Worm (Caenorhabditis elegans) whole organism, early embryonic: ENCODE data around the gene sorf-1.

Source experiments
- B0310.2 ChIP-seq: sonication (generic microtip); optimal IDR thresholded peaks from 2 replicates; lab custom pipeline; 2016; ENCODE audit warnings: mild to moderate bottlenecking, missing genetic modification characterization, missing compliant biosample characterization
- F13C5.2 ChIP-seq: sonication (generic microtip); optimal IDR thresholded peaks from 2 replicates; lab custom pipeline; 2017; ENCODE audit warnings: mild to moderate bottlenecking, missing genetic modification characterization, inconsistent platforms, missing compliant biosample characterization
- aly-1 ChIP-seq: sonication (generic microtip); optimal IDR thresholded peaks from 2 replicates; lab custom pipeline; 2016; ENCODE audit warnings: missing genetic modification characterization, missing compliant biosample characterization
- ama-1 ChIP-seq: fragments of 150-350 bp; optimal IDR thresholded peaks from 2 replicates; lab custom pipeline; 2014
- ceh-13 ChIP-seq: fragments of 200-800 bp; sonication (Bioruptor generic); optimal IDR thresholded peaks from 2 replicates; lab custom pipeline; 2018; ENCODE audit warnings: mild to moderate bottlenecking, missing genetic modification characterization, missing compliant biosample characterization
- ceh-36 ChIP-seq: sonication (generic microtip); optimal IDR thresholded peaks from 2 replicates; lab custom pipeline; 2016; ENCODE audit warnings: missing genetic modification characterization, inconsistent platforms, missing compliant biosample characterization
- ets-7 ChIP-seq: sonication (generic microtip); optimal IDR thresholded peaks from 2 replicates; lab custom pipeline; 2016; ENCODE audit warnings: missing genotype, missing genetic modification characterization, missing compliant biosample characterization
- flt-1 ChIP-seq: fragments of 200-800 bp; sonication (Bioruptor generic); IDR thresholded peaks from 2 replicates; pipeline ENCODE4 v1.3.6; 2022; ENCODE audit warnings: missing genetic modification characterization, missing compliant biosample characterization
- hmbx-1 ChIP-seq: sonication (generic microtip); optimal IDR thresholded peaks from 2 replicates; lab custom pipeline; 2016; ENCODE audit warnings: mild to moderate bottlenecking, missing genetic modification characterization, missing compliant biosample characterization
- hmg-4 ChIP-seq: fragments of 200-800 bp; sonication (Bioruptor generic); optimal IDR thresholded peaks from 2 replicates; lab custom pipeline; 2018; ENCODE audit warnings: mild to moderate bottlenecking, missing genetic modification characterization, missing compliant biosample characterization
- hnd-1 ChIP-seq: sonication (generic microtip); optimal IDR thresholded peaks from 2 replicates; lab custom pipeline; 2016; ENCODE audit warnings: missing genetic modification characterization, missing compliant biosample characterization
- pes-1 ChIP-seq: fragments of 200-800 bp; sonication (Bioruptor generic); IDR thresholded peaks from 2 replicates; pipeline ENCODE4 v1.3.6; 2022; ENCODE audit warnings: missing genetic modification reagents, missing genetic modification characterization, missing compliant biosample characterization
- scrt-1 ChIP-seq: fragments of 200-800 bp; sonication (Bioruptor generic); IDR thresholded peaks from 2 replicates; pipeline ENCODE4 v1.3.6; 2022; ENCODE audit warnings: missing genetic modification characterization, missing compliant biosample characterization
- sea-1 ChIP-seq: fragments of 200-800 bp; sonication (Bioruptor generic); conservative IDR thresholded peaks from 2 replicates; pipeline ENCODE4 v1.3.6; 2022; ENCODE audit warnings: missing genetic modification characterization, missing compliant biosample characterization
- tbx-11 ChIP-seq: fragments of 200-800 bp; sonication (Bioruptor generic); IDR thresholded peaks from 2 replicates; pipeline ENCODE4 v1.3.6; 2022; ENCODE audit warnings: missing genetic modification characterization, missing compliant biosample characterization
- tbx-37 ChIP-seq: fragments of 200-800 bp; sonication (Bioruptor generic); conservative IDR thresholded peaks from 2 replicates; pipeline ENCODE4 v1.3.6; 2022; ENCODE audit warnings: missing genetic modification reagents, missing genetic modification characterization, missing compliant biosample characterization
- tra-4 ChIP-seq: sonication (generic microtip); optimal IDR thresholded peaks from 2 replicates; lab custom pipeline; 2017; ENCODE audit warnings: missing genetic modification characterization, missing compliant biosample characterization

sorf-1 gene

ce11 chrX:3347904-3348441, 31.1 kb downstream of the sorf-1 start, which contains the start of gene ZK816.3:
ZK816.3 (plus strand) TSS chrX:3348391.
- peak; percentile 23 for TF ChIP-seq hmbx-1 (tag; lab: Kevin White, UChicago)
- peak; percentile 60 for TF ChIP-seq hnd-1
- TF ChIP-seq F13C5.2 (tag; lab: Kevin White, UChicago): peak; percentile 74
- peak; percentile 91 for TF ChIP-seq scrt-1 (GFP tag; lab: Robert Waterston, UW)
- peak; percentile 69 for TF ChIP-seq B0310.2 (tag; lab: Kevin White, UChicago)
- TF ChIP-seq tbx-37 (GFP tag; lab: Robert Waterston, UW): peak; percentile 72
- TF ChIP-seq ets-7: peak; percentile 41
- peak; percentile 87 for TF ChIP-seq flt-1 (GFP tag; lab: Robert Waterston, UW)
- peak; percentile 68 for TF ChIP-seq ceh-13
- TF ChIP-seq aly-1 (tag; lab: Kevin White, UChicago): peak; percentile 82
- peak; percentile 29 for TF ChIP-seq tra-4
- peak; percentile 89 for TF ChIP-seq tbx-11 (GFP tag; lab: Robert Waterston, UW)
- peak; percentile 83 for TF ChIP-seq ceh-36 (tag; lab: Kevin White, UChicago)
- no peak for TF ChIP-seq ama-1 (lab: Kevin White, UChicago)
- peak; percentile 90 for TF ChIP-seq sea-1 (GFP tag; lab: Robert Waterston, UW)
- peak; percentile 89 for TF ChIP-seq pes-1 (GFP tag; lab: Robert Waterston, UW)
- peak; percentile 83 for TF ChIP-seq hmg-4

- TF ChIP-seq sea-1 (GFP tag; lab: Robert Waterston, UW) (no peak), tbx-37 (GFP tag; lab: Robert Waterston, UW) (no peak), F13C5.2 (tag; lab: Kevin White, UChicago) (no peak), tbx-11 (GFP tag; lab: Robert Waterston, UW) (no peak), aly-1 (tag; lab: Kevin White, UChicago) (no peak), pes-1 (GFP tag; lab: Robert Waterston, UW) (no peak), hmg-4 (no peak), tra-4 (no peak), hmbx-1 (tag; lab: Kevin White, UChicago) (no peak), scrt-1 (GFP tag; lab: Robert Waterston, UW) (no peak), ama-1 (lab: Kevin White, UChicago) (no peak), ets-7 (no peak)
Observed at ce11 chrX:3343620-3344197, 35.3 kb downstream of the sorf-1 start.

- TF ChIP-seq F13C5.2 (tag; lab: Kevin White, UChicago) (no peak), tbx-37 (GFP tag; lab: Robert Waterston, UW) (no peak), hmg-4 (no peak), hnd-1 (no peak), ama-1 (lab: Kevin White, UChicago) (no peak), tbx-11 (GFP tag; lab: Robert Waterston, UW) (no peak)
Observed at ce11 chrX:3339882-3340281, 39.2 kb downstream of the sorf-1 start.

- TF ChIP-seq ama-1 (lab: Kevin White, UChicago) (no peak), flt-1 (GFP tag; lab: Robert Waterston, UW) (no peak), pes-1 (GFP tag; lab: Robert Waterston, UW) (no peak), F13C5.2 (tag; lab: Kevin White, UChicago) (no peak), tbx-11 (GFP tag; lab: Robert Waterston, UW) (no peak), ets-7 (no peak), hmg-4 (no peak)
Observed at ce11 chrX:3334115-3334514, 44.9 kb downstream of the sorf-1 start.

- TF ChIP-seq B0310.2 (tag; lab: Kevin White, UChicago) (no peak), ceh-36 (tag; lab: Kevin White, UChicago) (no peak), tra-4 (no peak), flt-1 (GFP tag; lab: Robert Waterston, UW) (no peak), tbx-11 (GFP tag; lab: Robert Waterston, UW) (no peak), sea-1 (GFP tag; lab: Robert Waterston, UW) (no peak), tbx-37 (GFP tag; lab: Robert Waterston, UW) (no peak), ets-7 (no peak), F13C5.2 (tag; lab: Kevin White, UChicago) (no peak)
Observed at ce11 chrX:3332824-3333223, 46.2 kb downstream of the sorf-1 start, which contains the start of gene F11D5.1. F11D5.1 (plus strand) TSS chrX:3333124.
